Worm (Caenorhabditis elegans) whole organism, L1 larva: ENCODE results near the gene flad-1.

Source experiments
- C16A3.4 ChIP-seq: fragments of 150-350 bp; optimal IDR thresholded peaks from 2 replicates; lab custom pipeline; 2014; ENCODE audit warnings: missing biosample characterization, missing genetic modification characterization
- C34B4.2 ChIP-seq: sonication (generic microtip); optimal IDR thresholded peaks from 2 replicates; lab custom pipeline; 2017; ENCODE audit warnings: mild to moderate bottlenecking, missing genetic modification characterization, missing compliant biosample characterization
- aly-2 ChIP-seq: fragments of 150-350 bp; optimal IDR thresholded peaks from 2 replicates; lab custom pipeline; 2014; ENCODE audit warnings: missing biosample characterization, missing genetic modification characterization
- ama-1 ChIP-seq: fragments of 150-350 bp; optimal IDR thresholded peaks from 2 replicates; lab custom pipeline; 2014
- ceh-88 ChIP-seq: fragments of 200-800 bp; sonication (Bioruptor generic); IDR thresholded peaks from 2 replicates; pipeline ENCODE4 v1.3.6; 2022; ENCODE audit warnings: missing genetic modification characterization, missing compliant biosample characterization
- dpl-1 ChIP-seq, 3 experiments: fragments of 150-350 bp in 2 of 3; sonication (generic microtip) in 1 of 3; optimal IDR thresholded peaks; 2 replicates each; lab custom pipeline; 2014 to 2017; ENCODE audit warnings: missing biosample characterization in 3 of 3, missing genetic modification characterization in 3 of 3, missing genetic modification reagents in 3 of 3
- efl-1 ChIP-seq, 4 experiments: fragments of 150-350 bp; optimal IDR thresholded peaks in 3 of 4; peaks in 1 of 4; 1 replicate in 1 of 4; 2 replicates in 3 of 4; lab custom pipeline; 2014; ENCODE audit warnings: missing biosample characterization in 2 of 4, missing genetic modification characterization in 2 of 4, missing genetic modification reagents in 2 of 4
- egl-27 ChIP-seq, 2 experiments: fragments of 150-350 bp in 1 of 2; sonication (generic microtip); optimal IDR thresholded peaks; 3 replicates each; lab custom pipeline; 2017 to 2018; ENCODE audit warnings: missing biosample characterization in 2 of 2, missing genetic modification characterization in 2 of 2, missing genetic modification reagents in 2 of 2
- fkh-8 ChIP-seq: sonication (generic microtip); optimal IDR thresholded peaks from 2 replicates; lab custom pipeline; 2016; ENCODE audit warnings: mild to moderate bottlenecking, missing genetic modification characterization, missing compliant biosample characterization
- fos-1 ChIP-seq: fragments of 150-350 bp; optimal IDR thresholded peaks from 2 replicates; lab custom pipeline; 2014; ENCODE audit warnings: missing biosample characterization, missing genetic modification characterization
- grh-1 ChIP-seq: fragments of 200-800 bp; sonication (Bioruptor generic); IDR thresholded peaks from 2 replicates; pipeline ENCODE4 v1.3.6; 2022; ENCODE audit warnings: missing genetic modification reagents, missing genetic modification characterization, missing compliant biosample characterization
- hlh-17 ChIP-seq: fragments of 200-800 bp; sonication (Bioruptor generic); optimal IDR thresholded peaks from 2 replicates; lab custom pipeline; 2018; ENCODE audit warnings: missing genetic modification characterization, mild to moderate bottlenecking, missing compliant biosample characterization, moderate library complexity, borderline replicate concordance
- hlh-4 ChIP-seq: sonication (generic microtip); optimal IDR thresholded peaks from 2 replicates; lab custom pipeline; 2016; ENCODE audit warnings: mild to moderate bottlenecking, missing genetic modification characterization, missing compliant biosample characterization
- hpl-2 ChIP-seq: fragments of 150-350 bp; optimal IDR thresholded peaks from 2 replicates; lab custom pipeline; 2014; ENCODE audit warnings: missing biosample characterization, missing genetic modification reagents, missing genetic modification characterization
- lin-39 ChIP-seq: fragments of 150-350 bp; optimal IDR thresholded peaks from 2 replicates; lab custom pipeline; 2014; ENCODE audit warnings: missing biosample characterization, missing genetic modification reagents, missing genetic modification characterization
- lsy-2 ChIP-seq, 2 experiments: fragments of 150-350 bp; optimal IDR thresholded peaks; 2 replicates each; lab custom pipeline; 2014; ENCODE audit warnings: missing biosample characterization in 2 of 2, missing genetic modification characterization in 2 of 2
- mep-1 ChIP-seq: fragments of 150-350 bp; optimal IDR thresholded peaks from 2 replicates; lab custom pipeline; 2014; ENCODE audit warnings: missing biosample characterization, missing genetic modification characterization
- nhr-20 ChIP-seq: sonication (generic microtip); optimal IDR thresholded peaks from 2 replicates; lab custom pipeline; 2016; ENCODE audit warnings: mild to moderate bottlenecking, missing genetic modification characterization, missing compliant biosample characterization
- nhr-47 ChIP-seq: sonication (generic microtip); optimal IDR thresholded peaks from 2 replicates; lab custom pipeline; 2016; ENCODE audit warnings: mild to moderate bottlenecking, missing genetic modification characterization, moderate library complexity, missing compliant biosample characterization
- nhr-71 ChIP-seq: sonication (generic microtip); optimal IDR thresholded peaks from 2 replicates; lab custom pipeline; 2016; ENCODE audit warnings: mild to moderate bottlenecking, missing genetic modification characterization, moderate library complexity, missing compliant biosample characterization
- nhr-76 ChIP-seq: sonication (generic microtip); optimal IDR thresholded peaks from 2 replicates; lab custom pipeline; 2017; ENCODE audit warnings: missing biosample characterization, missing genetic modification characterization
- nhr-85 ChIP-seq: sonication (generic microtip); peaks from one replicate; lab custom pipeline; 2016; ENCODE audit warnings: missing genetic modification characterization, inconsistent platforms, missing compliant biosample characterization
- pax-3 ChIP-seq: fragments of 200-800 bp; sonication (Bioruptor generic); optimal IDR thresholded peaks from 2 replicates; lab custom pipeline; 2018; ENCODE audit warnings: mild to moderate bottlenecking, missing genetic modification characterization, moderate library complexity, missing compliant biosample characterization
- snu-23 ChIP-seq: sonication (generic microtip); optimal IDR thresholded peaks from 2 replicates; lab custom pipeline; 2016; ENCODE audit warnings: missing genetic modification characterization, missing compliant biosample characterization
- sox-4 ChIP-seq: sonication (generic microtip); optimal IDR thresholded peaks from 2 replicates; lab custom pipeline; 2016; ENCODE audit warnings: missing genetic modification characterization, missing compliant biosample characterization
- sptf-1 ChIP-seq: fragments of 150-350 bp; optimal IDR thresholded peaks from 2 replicates; lab custom pipeline; 2014; ENCODE audit warnings: missing biosample characterization, missing genetic modification characterization
- tbx-2 ChIP-seq: sonication (generic microtip); optimal IDR thresholded peaks from 2 replicates; lab custom pipeline; 2016; ENCODE audit warnings: missing genetic modification characterization, missing compliant biosample characterization
- unc-130 ChIP-seq: fragments of 150-350 bp; optimal IDR thresholded peaks from 2 replicates; lab custom pipeline; 2017; ENCODE audit warnings: missing biosample characterization, missing genetic modification characterization, inconsistent platforms
- unc-30 ChIP-seq: sonication (generic microtip); optimal IDR thresholded peaks from 2 replicates; lab custom pipeline; 2017; ENCODE audit warnings: missing biosample characterization, missing genetic modification characterization
- unc-62 ChIP-seq: fragments of 150-350 bp; optimal IDR thresholded peaks from 2 replicates; lab custom pipeline; 2014; ENCODE audit warnings: missing biosample characterization, missing genetic modification reagents, missing genetic modification characterization
- unc-86 ChIP-seq: sonication (generic microtip); optimal IDR thresholded peaks from 2 replicates; lab custom pipeline; 2016; ENCODE audit warnings: missing genetic modification characterization, missing compliant biosample characterization
- xbp-1 ChIP-seq: sonication (generic microtip); optimal IDR thresholded peaks from 2 replicates; lab custom pipeline; 2016; ENCODE audit warnings: missing genetic modification characterization, missing compliant biosample characterization
- zag-1 ChIP-seq: fragments of 150-350 bp; optimal IDR thresholded peaks from 2 replicates; lab custom pipeline; 2014; ENCODE audit warnings: missing biosample characterization, missing genetic modification characterization
- ztf-4 ChIP-seq: fragments of 150-350 bp; optimal IDR thresholded peaks from 2 replicates; lab custom pipeline; 2014; ENCODE audit warnings: missing biosample characterization, missing genetic modification characterization

flad-1 gene

ce11 chrII:9948662-9949061 lies 4.7 kb downstream of the flad-1 start:
- TF ChIP-seq hpl-2 (GFP tag; lab: Kevin White, UChicago) (no peak), sox-4 (tag; lab: Kevin White, UChicago) (no peak), hlh-17 (GFP tag; lab: Kevin White, UChicago) (no peak), pax-3 (tag; lab: Kevin White, UChicago) (no peak), unc-30 (tag; lab: Kevin White, UChicago) (no peak), C34B4.2 (tag; lab: Kevin White, UChicago) (no peak), zag-1 (tag; lab: Kevin White, UChicago) (no peak), ceh-88 (GFP tag; lab: Robert Waterston, UW) (no peak), snu-23 (no peak), mep-1 (tag; lab: Kevin White, UChicago) (no peak), unc-86 (tag; lab: Kevin White, UChicago) (no peak), aly-2 (tag; lab: Kevin White, UChicago) (no peak), efl-1 (optimal IDR thresholded peaks at IDR 0.05; lab: Kevin White, UChicago) (no peak), efl-1 (GFP tag; optimal IDR thresholded peaks at IDR 0.05 in 1 of 2; lab: Kevin White, UChicago) (no peak), grh-1 (no peak), tbx-2 (tag; lab: Kevin White, UChicago) (no peak), lin-39 (tag; lab: Kevin White, UChicago) (no peak), nhr-47 (tag; lab: Kevin White, UChicago) (no peak), ama-1 (lab: Kevin White, UChicago) (no peak)

ce11 chrII:9951846-9952245 lies 7.9 kb downstream of the flad-1 start:
- TF ChIP-seq hlh-4: peak; percentile 62
- TF ChIP-seq efl-1 (optimal IDR thresholded peaks at IDR 0.05; lab: Kevin White, UChicago): no peak
- TF ChIP-seq efl-1 (GFP tag; optimal IDR thresholded peaks at IDR 0.05 in 1 of 2; lab: Kevin White, UChicago): no peak
- no peak for TF ChIP-seq unc-130 (tag; lab: Kevin White, UChicago)
- TF ChIP-seq egl-27 (tag; optimal IDR thresholded peaks at IDR 0.05; lab: Kevin White, UChicago): no peak
- TF ChIP-seq dpl-1 (GFP tag; optimal IDR thresholded peaks at IDR 0.05; lab: Kevin White, UChicago): no peak
- peak; percentile 53 for TF ChIP-seq fkh-8 (tag; lab: Kevin White, UChicago)
- TF ChIP-seq nhr-71 (tag; lab: Kevin White, UChicago): peak; percentile 17
- TF ChIP-seq ztf-4 (tag; lab: Kevin White, UChicago): no peak

ce11 chrII:9954885-9955284 lies 10.9 kb downstream of the flad-1 start, which contains the start of gene egl-43:
Gene egl-43 (plus strand): TSS chrII:9955185.
- TF ChIP-seq sptf-1 (tag; lab: Kevin White, UChicago) (no peak), lsy-2 (tag; optimal IDR thresholded peaks at IDR 0.05; lab: Kevin White, UChicago) (no peak), nhr-76 (tag; lab: Kevin White, UChicago) (no peak)

ce11 chrII:9956116-9956515 lies 12.2 kb downstream of the flad-1 start:
- no peak for TF ChIP-seq nhr-20
- peak; percentile 36 for TF ChIP-seq fkh-8 (tag; lab: Kevin White, UChicago)

ce11 chrII:9960127-9960526 lies 16.2 kb downstream of the flad-1 start:
- TF ChIP-seq nhr-47 (tag; lab: Kevin White, UChicago) (no peak), xbp-1 (no peak), nhr-85 (tag; lab: Kevin White, UChicago) (no peak), unc-62 (GFP tag; lab: Kevin White, UChicago) (no peak), fos-1 (no peak), mep-1 (tag; lab: Kevin White, UChicago) (no peak), dpl-1 (GFP tag; optimal IDR thresholded peaks at IDR 0.05; lab: Kevin White, UChicago) (no peak), hpl-2 (GFP tag; lab: Kevin White, UChicago) (no peak), C16A3.4 (tag; lab: Kevin White, UChicago) (no peak)
